Fruit fly (Drosophila melanogaster) whole organism, embryonic: ENCODE measurements around the gene CG34138.

Source experiments
- Abd-B ChIP-seq: fragments of 200-800 bp; sonication (Bioruptor generic); optimal IDR thresholded peaks from 2 replicates; lab custom pipeline; 2018; ENCODE audit warnings: missing biosample characterization, mild to moderate bottlenecking, missing genetic modification characterization, moderate library complexity
- Aef1 ChIP-seq: fragments of 200-800 bp; sonication (Bioruptor generic); IDR thresholded peaks from 3 replicates; pipeline ENCODE4 v1.3.6; 2022; ENCODE audit warnings: missing biosample characterization, missing genetic modification characterization
- Asciz ChIP-seq: fragments of 200-800 bp; sonication (Bioruptor generic); optimal IDR thresholded peaks from 2 replicates; lab custom pipeline; 2017; ENCODE audit warnings: missing biosample characterization, mild to moderate bottlenecking, missing genetic modification characterization, missing genetic modification reagents
- Bgb ChIP-seq: fragments of 200-800 bp; sonication (Bioruptor generic); IDR thresholded peaks from 2 replicates; pipeline ENCODE4 v1.3.6; 2022; ENCODE audit warnings: missing biosample characterization, missing genetic modification characterization; ENCODE audit not compliant: partially characterized antibody
- CG11085 ChIP-seq: fragments of 200-800 bp; sonication (Bioruptor generic); IDR thresholded peaks from 2 replicates; pipeline ENCODE4 v1.3.6; 2022; ENCODE audit warnings: missing biosample characterization, missing genetic modification characterization
- CG11696 ChIP-seq: fragments of 200-800 bp; sonication (Bioruptor generic); IDR thresholded peaks from 2 replicates; pipeline ENCODE4 v1.3.6; 2022; ENCODE audit warnings: missing biosample characterization, missing genetic modification characterization
- CG12104 ChIP-seq: fragments of 200-800 bp; sonication (Bioruptor generic); optimal IDR thresholded peaks from 3 replicates; lab custom pipeline; 2016; ENCODE audit warnings: missing biosample characterization, missing genetic modification characterization
- CG12236 ChIP-seq: fragments of 200-800 bp; sonication (Bioruptor generic); optimal IDR thresholded peaks from 2 replicates; lab custom pipeline; 2016; ENCODE audit warnings: missing biosample characterization, missing genetic modification characterization
- CG14050 ChIP-seq: fragments of 200-800 bp; sonication (Bioruptor generic); IDR thresholded peaks from 3 replicates; pipeline ENCODE4 v1.3.6; 2022; ENCODE audit warnings: missing biosample characterization, missing genetic modification characterization
- CG15269 ChIP-seq: fragments of 200-800 bp; sonication (Bioruptor generic); optimal IDR thresholded peaks from 2 replicates; lab custom pipeline; 2018; ENCODE audit warnings: missing biosample characterization, mild to moderate bottlenecking, missing genetic modification characterization, moderate library complexity
- CG15479 ChIP-seq: fragments of 200-800 bp; sonication (Bioruptor generic); optimal IDR thresholded peaks from 3 replicates; lab custom pipeline; 2019; ENCODE audit warnings: missing biosample characterization, mild to moderate bottlenecking, missing genetic modification characterization, moderate library complexity
- CG16813 ChIP-seq: fragments of 200-800 bp; sonication (Bioruptor generic); IDR thresholded peaks from 3 replicates; pipeline ENCODE4 v1.3.6; 2022; ENCODE audit warnings: missing biosample characterization, missing genetic modification characterization; ENCODE audit not compliant: partially characterized antibody
- CG18011 ChIP-seq: fragments of 200-800 bp; sonication (Bioruptor generic); optimal IDR thresholded peaks from 2 replicates; lab custom pipeline; 2017; ENCODE audit warnings: missing biosample characterization, missing genetic modification characterization, mild to moderate bottlenecking, moderate library complexity, missing genotype
- CG3838 ChIP-seq: fragments of 200-800 bp; sonication (Bioruptor generic); optimal IDR thresholded peaks from 3 replicates; lab custom pipeline; 2016; ENCODE audit warnings: missing biosample characterization, missing genetic modification characterization
- CG3995 ChIP-seq: fragments of 200-800 bp; sonication (Bioruptor generic); optimal IDR thresholded peaks from 3 replicates; lab custom pipeline; 2016; ENCODE audit warnings: missing biosample characterization, missing genetic modification characterization
- CG4404 ChIP-seq: fragments of 200-800 bp; sonication (Bioruptor generic); IDR thresholded peaks from 2 replicates; pipeline ENCODE4 v1.3.6; 2022; ENCODE audit warnings: missing biosample characterization, missing genetic modification characterization
- CG7745 ChIP-seq: fragments of 200-800 bp; sonication (Bioruptor generic); optimal IDR thresholded peaks from 2 replicates; lab custom pipeline; 2018; ENCODE audit warnings: missing biosample characterization, mild to moderate bottlenecking, missing genetic modification characterization, moderate library complexity
- CG9797 ChIP-seq: fragments of 200-800 bp; sonication (Bioruptor generic); optimal IDR thresholded peaks from 3 replicates; lab custom pipeline; 2018; ENCODE audit warnings: missing biosample characterization, mild to moderate bottlenecking, missing genetic modification characterization
- CTCF ChIP-seq: fragments of 200-800 bp; sonication (Bioruptor generic); optimal IDR thresholded peaks from 2 replicates; lab custom pipeline; 2017; ENCODE audit warnings: missing biosample characterization, mild to moderate bottlenecking, missing genetic modification characterization, moderate library complexity
- D ChIP-seq, 2 experiments: fragments of 200-800 bp in 1 of 2; fragments of >200 bp in 1 of 2; sonication (Bioruptor generic) in 1 of 2; optimal IDR thresholded peaks; 2 replicates in 1 of 2; 3 replicates in 1 of 2; lab custom pipeline; 2017; ENCODE audit warnings: mild to moderate bottlenecking in 1 of 2, missing biosample characterization in 1 of 2, missing genetic modification characterization in 1 of 2, missing genetic modification reagents in 1 of 2
- Ets65A ChIP-seq: fragments of 200-800 bp; sonication (Bioruptor generic); peaks from one replicate; lab custom pipeline; 2016; ENCODE audit warnings: missing biosample characterization, missing genetic modification characterization
- Ets97D ChIP-seq: fragments of 200-800 bp; sonication (Bioruptor generic); optimal IDR thresholded peaks from 3 replicates; lab custom pipeline; 2016; ENCODE audit warnings: missing biosample characterization, missing genetic modification characterization
- Kr ChIP-seq: fragments of 200-800 bp; sonication (Bioruptor generic); optimal IDR thresholded peaks from 2 replicates; lab custom pipeline; 2017; ENCODE audit warnings: missing biosample characterization, mild to moderate bottlenecking, missing genetic modification characterization
- Myb ChIP-seq: fragments of 200-800 bp; sonication (Bioruptor generic); optimal IDR thresholded peaks from 2 replicates; lab custom pipeline; 2016; ENCODE audit warnings: missing biosample characterization, missing genetic modification characterization
- Neu2 ChIP-seq: fragments of 200-800 bp; sonication (Bioruptor generic); optimal IDR thresholded peaks from 3 replicates; lab custom pipeline; 2016; ENCODE audit warnings: missing biosample characterization, missing genetic modification characterization, borderline replicate concordance
- Poxn ChIP-seq: fragments of 200-800 bp; sonication (Bioruptor generic); IDR thresholded peaks from 2 replicates; pipeline ENCODE4 v1.3.6; 2022; ENCODE audit warnings: missing biosample characterization, missing genetic modification characterization
- Six4 ChIP-seq: fragments of 200-800 bp; sonication (Bioruptor generic); optimal IDR thresholded peaks from 2 replicates; lab custom pipeline; 2016; ENCODE audit warnings: missing biosample characterization, missing genetic modification characterization
- bbx ChIP-seq: fragments of 200-800 bp; sonication (Bioruptor generic); IDR thresholded peaks from 2 replicates; pipeline ENCODE4 v1.3.6; 2022; ENCODE audit warnings: missing biosample characterization, missing genetic modification characterization; ENCODE audit not compliant: partially characterized antibody
- bcd ChIP-seq: fragments of 200-800 bp; sonication (Bioruptor generic); optimal IDR thresholded peaks from 2 replicates; lab custom pipeline; 2017; ENCODE audit warnings: missing biosample characterization, mild to moderate bottlenecking, missing genetic modification characterization
- cato ChIP-seq: fragments of 200-800 bp; sonication (Bioruptor generic); optimal IDR thresholded peaks from 2 replicates; lab custom pipeline; 2016; ENCODE audit warnings: missing biosample characterization, missing genetic modification characterization, borderline replicate concordance
- chm ChIP-seq: fragments of 200-800 bp; sonication (Bioruptor generic); IDR thresholded peaks from 2 replicates; pipeline ENCODE4 v1.3.6; 2022; ENCODE audit warnings: missing biosample characterization, missing genetic modification characterization
- corto ChIP-seq: fragments of 200-800 bp; sonication (Bioruptor generic); optimal IDR thresholded peaks from 2 replicates; lab custom pipeline; 2016; ENCODE audit warnings: missing biosample characterization, mild to moderate bottlenecking, missing genetic modification characterization, moderate library complexity
- da ChIP-seq: fragments of 200-800 bp; sonication (Bioruptor generic); optimal IDR thresholded peaks from 2 replicates; lab custom pipeline; 2016; ENCODE audit warnings: missing biosample characterization, missing genetic modification characterization
- fd96Cb ChIP-seq: fragments of 200-800 bp; sonication (Bioruptor generic); optimal IDR thresholded peaks from 2 replicates; lab custom pipeline; 2018; ENCODE audit warnings: missing biosample characterization, mild to moderate bottlenecking, missing genetic modification characterization, moderate library complexity
- gfzf ChIP-seq: fragments of 200-800 bp; sonication (Bioruptor generic); optimal IDR thresholded peaks from 2 replicates; lab custom pipeline; 2016; ENCODE audit warnings: missing biosample characterization, mild to moderate bottlenecking, missing genetic modification characterization, moderate library complexity
- grn ChIP-seq: fragments of 200-800 bp; sonication (Bioruptor generic); optimal IDR thresholded peaks from 3 replicates; lab custom pipeline; 2017; ENCODE audit warnings: missing biosample characterization, missing genetic modification characterization
- insv ChIP-seq, 2 experiments: fragments of 200-800 bp; sonication (Bioruptor generic); optimal IDR thresholded peaks; 3 replicates each; lab custom pipeline; 2016 to 2018; ENCODE audit warnings: missing biosample characterization in 2 of 2, missing genetic modification characterization in 2 of 2
- jing ChIP-seq: fragments of 200-800 bp; sonication (Bioruptor generic); optimal IDR thresholded peaks from 2 replicates; lab custom pipeline; 2018; ENCODE audit warnings: missing biosample characterization, mild to moderate bottlenecking, missing genetic modification characterization
- lab ChIP-seq: fragments of 200-800 bp; sonication (Bioruptor generic); optimal IDR thresholded peaks from 3 replicates; lab custom pipeline; 2017; ENCODE audit warnings: missing biosample characterization, missing genetic modification characterization, mild to moderate bottlenecking, moderate library complexity, missing genetic modification reagents
- pan ChIP-seq, 4 experiments: fragments of >200 bp in 3 of 4; fragments of 200-800 bp in 1 of 4; sonication (Bioruptor generic) in 1 of 4; optimal IDR thresholded peaks in 3 of 4; IDR thresholded peaks in 1 of 4; 2 replicates each; pipeline versions ENCODE4 v1.3.6 to Lab custom; 2017 to 2022; ENCODE audit warnings: missing biosample characterization in 2 of 4, missing genetic modification characterization in 2 of 4, mixed read lengths in 1 of 4
- rib ChIP-seq: fragments of 200-800 bp; sonication (Bioruptor generic); IDR thresholded peaks from 2 replicates; pipeline ENCODE4 v1.3.6; 2022; ENCODE audit warnings: missing biosample characterization, missing genetic modification characterization
- schlank ChIP-seq: fragments of 200-800 bp; sonication (Bioruptor generic); optimal IDR thresholded peaks from 2 replicates; lab custom pipeline; 2018; ENCODE audit warnings: missing biosample characterization, mild to moderate bottlenecking, missing genetic modification characterization
- sens ChIP-seq: fragments of 200-800 bp; sonication (Bioruptor generic); peaks from one replicate; lab custom pipeline; 2016; ENCODE audit warnings: missing biosample characterization, missing genetic modification characterization
- sim ChIP-seq: fragments of 200-800 bp; sonication (Bioruptor generic); IDR thresholded peaks from 2 replicates; pipeline ENCODE4 v1.3.6; 2022; ENCODE audit warnings: missing biosample characterization, missing genetic modification characterization
- sob ChIP-seq: fragments of 200-800 bp; sonication (Bioruptor generic); IDR thresholded peaks from 2 replicates; pipeline ENCODE4 v1.3.6; 2022; ENCODE audit warnings: missing biosample characterization, missing genetic modification characterization
- sqz ChIP-seq: fragments of 200-800 bp; sonication (Bioruptor generic); optimal IDR thresholded peaks from 3 replicates; lab custom pipeline; 2018; ENCODE audit warnings: missing biosample characterization, mild to moderate bottlenecking, missing genetic modification characterization
- tll ChIP-seq, 2 experiments: fragments of 200-800 bp in 1 of 2; fragments of >200 bp in 1 of 2; sonication (Bioruptor generic) in 1 of 2; optimal IDR thresholded peaks; 2 replicates each; lab custom pipeline; 2017 to 2019; ENCODE audit warnings: missing biosample characterization in 2 of 2, missing genetic modification characterization in 2 of 2, mild to moderate bottlenecking in 1 of 2, moderate library complexity in 1 of 2
- zf30C ChIP-seq: fragments of 200-800 bp; sonication (Bioruptor generic); optimal IDR thresholded peaks from 3 replicates; lab custom pipeline; 2018; ENCODE audit warnings: missing biosample characterization, mild to moderate bottlenecking, missing genetic modification characterization

CG34138 gene

DNA sequence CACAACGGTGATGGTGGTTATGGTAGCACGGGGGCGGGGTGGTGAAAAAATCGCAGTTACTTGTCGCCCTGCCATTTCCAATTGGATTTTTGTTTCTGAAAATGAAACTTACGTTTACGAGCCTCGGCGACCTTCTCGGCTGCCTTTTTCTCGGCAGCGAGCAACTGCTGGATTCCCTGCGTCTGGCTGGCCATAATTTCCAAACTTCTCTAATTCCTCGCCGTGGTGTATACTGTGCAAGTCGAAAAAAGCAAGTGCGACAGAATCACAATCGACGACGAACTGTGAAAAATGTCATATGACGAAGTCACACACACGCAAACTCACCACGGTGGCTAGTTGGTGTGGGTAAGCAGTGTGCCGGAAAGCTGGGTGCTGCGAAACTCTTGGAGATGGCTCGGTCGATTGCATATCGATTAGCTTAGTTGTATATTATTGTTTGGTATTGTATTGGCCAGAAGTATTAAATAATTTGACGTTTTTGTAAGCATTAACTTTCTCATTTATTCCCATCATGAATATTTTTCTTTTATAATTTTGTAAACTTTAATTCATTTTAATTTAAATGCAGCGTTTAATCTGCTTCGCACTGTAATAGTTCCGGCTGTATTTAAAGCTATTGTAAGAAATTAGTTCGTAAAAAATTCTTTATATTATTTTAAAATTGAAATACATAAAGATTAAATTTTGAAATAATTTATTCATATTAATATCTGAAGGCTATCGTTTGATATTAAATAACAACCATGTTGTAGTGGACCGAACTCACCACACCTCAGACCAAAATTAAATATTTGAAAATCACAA lies 9.5 kb downstream of the CG34138 start, which contains the start of gene Vha13 (continued):
- no peak for TF ChIP-seq D (optimal IDR thresholded peaks at IDR 0.05; lab: Kevin White, UChicago)
- no peak for TF ChIP-seq D (GFP tag; optimal IDR thresholded peaks at IDR 0.05; lab: Kevin White, UChicago)
- peak; percentile 40 for TF ChIP-seq Myb (GFP tag; lab: Kevin White, UChicago)
- TF ChIP-seq CG7745 (tag; lab: Kevin White, UChicago): no peak
- no peak for TF ChIP-seq da (GFP tag; lab: Kevin White, UChicago)
- TF ChIP-seq corto (GFP tag; lab: Kevin White, UChicago): no peak
- no peak for TF ChIP-seq Kr (GFP tag; lab: Kevin White, UChicago)
- TF ChIP-seq sqz (GFP tag; lab: Kevin White, UChicago): no peak
- no peak for TF ChIP-seq CG15269 (tag; lab: Kevin White, UChicago)
- no peak for TF ChIP-seq sim (GFP tag; lab: Robert Waterston, UW)
- TF ChIP-seq CG9797: peak; percentile 16
- no peak for TF ChIP-seq CG12236 (GFP tag; lab: Kevin White, UChicago)
- peak; percentile 12 for TF ChIP-seq schlank (tag; lab: Kevin White, UChicago)
- no peak for TF ChIP-seq Asciz (GFP tag; lab: Kevin White, UChicago)
- TF ChIP-seq pan (optimal IDR thresholded peaks at IDR 0.05; lab: Kevin White, UChicago): no peak
- TF ChIP-seq pan (GFP tag; optimal IDR thresholded peaks at IDR 0.05 in 1 of 2, IDR thresholded peaks at IDR 0.05 in 1 of 2): no peak
- TF ChIP-seq CG11085 (GFP tag; lab: Robert Waterston, UW): no peak
- TF ChIP-seq Ets65A (GFP tag; lab: Kevin White, UChicago): peak; percentile 95
- TF ChIP-seq bcd: no peak
- peak; percentile 79 for TF ChIP-seq bbx (GFP tag; lab: Robert Waterston, UW)
- TF ChIP-seq CG3995 (GFP tag; lab: Kevin White, UChicago): peak; percentile 84
- no peak for TF ChIP-seq CG14050
- peak; percentile 98 for TF ChIP-seq CG18011
- TF ChIP-seq CG15479 (GFP tag; lab: Kevin White, UChicago): no peak
- TF ChIP-seq CG12104: no peak
- TF ChIP-seq Abd-B: no peak
- TF ChIP-seq fd96Cb (tag; lab: Kevin White, UChicago): no peak
- no peak for TF ChIP-seq CG11696 (GFP tag; lab: Robert Waterston, UW)
- peak; percentile 63 for TF ChIP-seq CG16813 (GFP tag; lab: Robert Waterston, UW)
- TF ChIP-seq Aef1: peak; percentile 68
- no peak; the same call in 1 of the 2 replicates for TF ChIP-seq rib (GFP tag; lab: Robert Waterston, UW)
- TF ChIP-seq tll (GFP tag; optimal IDR thresholded peaks at IDR 0.05; lab: Kevin White, UChicago): no peak
- TF ChIP-seq zf30C (GFP tag; lab: Kevin White, UChicago): no peak
- no peak for TF ChIP-seq cato (GFP tag; lab: Kevin White, UChicago)
- TF ChIP-seq Ets97D (GFP tag; lab: Kevin White, UChicago): peak; percentile 22
- TF ChIP-seq chm: peak; percentile 82
- peak; percentile 68 for TF ChIP-seq sob (GFP tag; lab: Robert Waterston, UW)
- TF ChIP-seq grn (GFP tag; lab: Kevin White, UChicago): no peak
- TF ChIP-seq CG4404 (GFP tag; lab: Robert Waterston, UW): 0 out of 2 replicates have a peak, but pooled peaks have one; percentile 9
- TF ChIP-seq gfzf (GFP tag; lab: Kevin White, UChicago): peak; percentile 10
- peak; percentile 22 for TF ChIP-seq CTCF (GFP tag; lab: Kevin White, UChicago)
- TF ChIP-seq lab (GFP tag; lab: Kevin White, UChicago): peak; percentile 74
- TF ChIP-seq Neu2 (GFP tag; lab: Kevin White, UChicago): no peak
- no peak for TF ChIP-seq Poxn (GFP tag; lab: Robert Waterston, UW)
- no peak for TF ChIP-seq CG3838
- TF ChIP-seq insv (GFP tag; optimal IDR thresholded peaks at IDR 0.05; lab: Kevin White, UChicago): peak; percentile 67 to 93
- peak; percentile 48 for TF ChIP-seq sens (GFP tag; lab: Kevin White, UChicago)
- TF ChIP-seq Bgb (GFP tag; lab: Robert Waterston, UW): peak; percentile 79
- no peak for TF ChIP-seq jing (GFP tag; lab: Kevin White, UChicago)
- no peak for TF ChIP-seq Six4
